Fruit fly (Drosophila melanogaster) Kc167 (cell line): Measurements from ENCODE around the gene Gp93.

Experiments used
- Myc ChIP-seq: fragments of >200 bp; optimal IDR thresholded peaks from 2 replicates; lab custom pipeline; 2017; ENCODE audit warnings: missing external identifiers
- Sin3A ChIP-seq: fragments of >200 bp; optimal IDR thresholded peaks from 2 replicates; lab custom pipeline; 2018; ENCODE audit warnings: missing external identifiers
- h ChIP-seq: fragments of >200 bp; optimal IDR thresholded peaks from 3 replicates; lab custom pipeline; 2018; ENCODE audit warnings: missing external identifiers
- insv ChIP-seq: fragments of >200 bp; optimal IDR thresholded peaks from 3 replicates; lab custom pipeline; 2018; ENCODE audit warnings: missing external identifiers
- psq ChIP-seq: fragments of >200 bp; optimal IDR thresholded peaks from 2 replicates; lab custom pipeline; 2017; ENCODE audit warnings: missing external identifiers
- ttk ChIP-seq: sonication (Bioruptor generic); optimal IDR thresholded peaks from 2 replicates; lab custom pipeline; 2017; ENCODE audit warnings: missing external identifiers

Gp93 gene

dm6 chr3R:27948421-27948906 lies at the start of gene Gp93:
Gene Gp93 (plus strand): TSS chr3R:27948711.
- TF ChIP-seq Myc (no peak), psq (lab: Kevin White, UChicago) (no peak), Sin3A (lab: Kevin White, UChicago) (no peak), ttk (lab: Kevin White, UChicago) (no peak), h (lab: Kevin White, UChicago) (no peak), insv (lab: Kevin White, UChicago) (no peak)

DNA sequence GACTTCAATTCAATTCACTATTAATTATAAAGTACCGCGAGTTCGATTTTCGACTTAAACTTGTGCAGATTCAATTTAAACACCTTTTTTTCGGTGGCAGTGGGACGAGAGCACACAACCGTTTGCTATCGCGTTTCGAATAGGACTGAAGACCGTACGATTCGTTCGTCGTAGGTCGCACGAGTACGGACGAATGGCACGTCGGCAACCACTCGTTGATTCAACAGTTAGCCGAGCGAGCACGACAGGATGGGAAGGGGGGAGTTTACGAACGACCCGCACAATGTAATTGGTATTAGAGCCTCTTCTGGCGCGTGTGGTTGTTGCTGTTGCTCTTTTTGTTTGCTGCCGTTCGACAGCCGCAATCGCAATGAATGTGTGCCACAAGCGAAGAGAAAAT lies 42.8 kb upstream of the Gp93 start, which contains the start of gene CG34353:
Gene CG34353, minus strand, starts transcription at position 149 of the 400 bp plus-strand sequence.
- TF ChIP-seq insv (lab: Kevin White, UChicago) (no peak), Myc (no peak), h (lab: Kevin White, UChicago) (no peak), Sin3A (lab: Kevin White, UChicago) (no peak)

DNA sequence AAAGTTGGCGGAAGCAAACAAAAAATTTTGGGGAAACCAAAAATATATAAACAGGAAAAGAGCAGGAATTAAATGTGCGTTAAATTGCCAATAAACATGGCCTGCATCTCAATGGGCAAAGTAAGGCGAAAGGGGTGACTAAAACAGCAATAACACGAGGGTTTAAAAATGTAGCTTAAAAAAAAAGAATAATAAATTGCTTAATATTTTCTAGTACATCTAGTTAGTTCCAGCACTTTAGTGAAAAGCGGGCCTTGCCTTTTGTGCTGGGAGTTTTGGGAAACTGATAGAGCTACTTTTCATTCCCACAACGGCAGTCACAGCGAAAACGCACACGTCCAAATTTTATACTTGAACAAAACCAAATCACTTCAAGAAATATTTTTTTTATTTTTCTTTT lies 36.4 kb upstream of the Gp93 start, which contains the start of gene mil:
Gene mil, plus strand, starts transcription at position 301 of the 400 bp plus-strand sequence.
- TF ChIP-seq psq (lab: Kevin White, UChicago) (no peak), ttk (lab: Kevin White, UChicago) (no peak), h (lab: Kevin White, UChicago) (no peak), insv (lab: Kevin White, UChicago) (no peak), Myc (no peak), Sin3A (lab: Kevin White, UChicago) (no peak)

dm6 chr3R:27916355-27917019 lies 32.0 kb upstream of the Gp93 start, which contains the start of the genes CG5003 and mRpS22:
Gene CG5003 (minus strand): TSS chr3R:27916516.
Gene mRpS22 (plus strand): TSS chr3R:27916908.
- TF ChIP-seq h (lab: Kevin White, UChicago) (no peak), ttk (lab: Kevin White, UChicago) (no peak), Myc (no peak), psq (lab: Kevin White, UChicago) (no peak), Sin3A (lab: Kevin White, UChicago) (no peak)

DNA sequence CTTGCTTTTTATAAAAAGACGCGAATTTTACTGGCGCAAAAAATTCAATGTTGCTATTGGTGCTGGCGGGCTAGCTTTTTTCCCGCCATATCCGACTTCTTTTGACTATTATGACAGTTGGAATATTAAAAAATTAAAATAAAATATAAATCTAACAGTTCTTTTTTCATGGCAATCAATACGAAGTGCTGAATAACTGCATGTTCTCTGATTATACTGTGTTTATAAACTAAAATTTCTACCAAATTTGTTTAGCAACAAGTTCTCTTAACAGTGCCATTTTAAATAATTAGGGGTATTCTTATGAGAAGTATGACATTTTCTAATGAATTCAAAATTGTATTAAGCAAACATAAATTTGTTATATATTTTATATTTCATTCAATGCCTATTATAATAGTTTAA lies 29.1 kb upstream of the Gp93 start, which contains the start of gene Boh1:
Gene Boh1, minus strand, starts transcription at position 76 of the 405 bp plus-strand sequence.
- TF ChIP-seq Myc (no peak), Sin3A (lab: Kevin White, UChicago) (no peak), ttk (lab: Kevin White, UChicago) (no peak), psq (lab: Kevin White, UChicago) (no peak), h (lab: Kevin White, UChicago) (no peak), insv (lab: Kevin White, UChicago) (no peak)

DNA sequence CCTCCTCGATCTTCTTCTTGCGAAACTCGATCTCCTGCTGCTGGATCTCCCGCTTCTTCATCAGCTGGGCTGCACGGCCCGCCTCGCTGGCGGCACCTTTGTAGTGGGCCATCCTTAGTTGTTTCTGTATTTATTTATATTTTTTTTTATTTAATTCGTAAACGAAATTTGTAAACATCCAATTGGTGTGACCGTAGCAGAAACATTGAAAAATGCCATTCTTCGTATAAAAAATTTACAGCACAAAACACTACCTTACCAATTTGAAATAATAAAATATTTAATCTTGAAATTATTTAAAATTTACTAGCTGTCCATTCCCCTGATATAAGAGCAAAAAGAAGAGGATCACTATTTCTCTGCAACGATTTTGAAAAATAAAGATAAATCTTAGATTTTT lies 27.6 kb upstream of the Gp93 start, which contains the start of gene CG12259:
Gene CG12259, minus strand, starts transcription at position 207 of the 400 bp plus-strand sequence.
- no peak for TF ChIP-seq insv (lab: Kevin White, UChicago)
- TF ChIP-seq ttk (lab: Kevin White, UChicago) = no peak
- no peak for TF ChIP-seq psq (lab: Kevin White, UChicago)
- TF ChIP-seq Myc = no peak
- no peak for TF ChIP-seq h (lab: Kevin White, UChicago)
- TF ChIP-seq Sin3A (lab: Kevin White, UChicago) = no peak

- TF ChIP-seq ttk (lab: Kevin White, UChicago) = no peak
These were observed 26.4 kb upstream of the Gp93 start, which contains the start of gene BCAS2 for dm6 chr3R:27921982-27922672. Gene BCAS2 (minus strand): TSS chr3R:27922356.

DNA sequence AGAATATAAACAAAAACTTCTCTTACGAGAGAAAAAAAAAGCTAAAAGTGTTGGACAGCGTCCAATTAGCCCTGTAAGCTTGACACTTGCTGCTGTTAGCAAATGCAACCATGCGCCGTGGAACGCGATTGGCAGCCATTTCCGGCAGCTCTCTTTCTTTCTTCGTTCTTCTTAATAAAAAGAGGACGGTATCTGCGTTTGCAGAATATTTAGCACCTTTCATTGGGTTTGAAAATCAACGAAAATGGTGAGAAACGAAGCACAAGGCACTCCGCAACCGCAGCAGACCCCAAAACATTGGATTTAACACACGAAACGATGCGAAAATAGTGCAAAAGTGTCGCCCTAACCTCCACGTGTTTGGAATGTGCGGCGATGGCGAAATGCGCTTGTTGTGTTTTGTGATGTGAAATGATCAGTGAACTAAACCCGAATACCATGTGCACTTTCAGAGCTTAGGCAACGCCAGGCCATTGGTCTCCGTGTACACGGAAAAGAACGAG lies 25.8 kb upstream of the Gp93 start, which contains the start of gene RpL4:
Gene RpL4, plus strand, starts transcription at position 149 of the 503 bp plus-strand sequence.
- TF ChIP-seq insv (lab: Kevin White, UChicago) (no peak), Sin3A (lab: Kevin White, UChicago) (no peak), ttk (lab: Kevin White, UChicago) (no peak), psq (lab: Kevin White, UChicago) (no peak), Myc (no peak)

DNA sequence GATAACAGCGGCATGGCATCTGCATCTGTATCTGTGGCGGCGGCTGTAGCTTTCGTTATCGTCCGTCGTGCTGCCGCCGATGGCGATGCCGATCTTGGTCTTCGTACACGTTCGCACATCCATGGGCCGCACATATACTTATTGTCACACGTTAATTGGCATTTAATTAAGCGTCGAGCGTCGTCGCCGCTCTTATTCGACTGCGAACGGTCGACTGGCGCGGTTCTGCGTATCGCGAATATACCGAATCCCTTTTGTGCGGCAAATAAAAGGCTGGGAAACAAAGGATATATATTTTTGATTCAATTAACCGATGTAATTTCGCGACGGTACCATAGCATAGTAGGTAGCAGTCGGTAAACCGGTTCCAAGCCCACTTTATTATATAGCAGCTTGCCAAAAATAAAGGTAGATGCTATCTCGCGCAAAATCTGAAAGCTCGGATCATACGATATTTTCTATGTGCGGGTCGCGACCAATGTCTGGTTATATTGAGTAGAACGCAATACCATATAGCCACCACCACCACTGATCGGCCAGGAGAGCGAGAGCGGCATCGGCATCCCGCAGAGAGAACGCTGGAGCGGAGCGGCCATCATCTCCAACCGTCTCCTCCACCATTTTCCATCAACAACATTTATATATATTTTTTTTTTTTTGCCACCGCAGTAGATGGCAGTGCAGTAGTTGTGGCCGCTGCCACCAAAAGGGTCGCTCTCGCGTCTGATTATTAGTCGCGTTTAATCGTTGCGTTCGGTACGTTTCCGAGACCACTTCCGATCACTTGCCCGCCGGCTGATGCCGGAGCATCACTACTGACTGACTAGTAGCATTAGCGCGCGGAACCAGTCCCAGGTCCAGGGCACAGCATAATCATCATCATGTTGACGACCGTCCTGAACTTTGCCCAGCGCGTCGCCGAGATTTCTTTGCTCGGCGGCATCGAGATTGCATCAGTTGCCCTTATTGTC lies 23.2 kb upstream of the Gp93 start, which contains the start of gene mino:
Gene mino, plus strand, starts transcription at position 192 of the 971 bp plus-strand sequence.
- TF ChIP-seq psq (lab: Kevin White, UChicago) (no peak), h (lab: Kevin White, UChicago) (no peak), Sin3A (lab: Kevin White, UChicago) (no peak), Myc (no peak), insv (lab: Kevin White, UChicago) (no peak), ttk (lab: Kevin White, UChicago) (no peak)

DNA sequence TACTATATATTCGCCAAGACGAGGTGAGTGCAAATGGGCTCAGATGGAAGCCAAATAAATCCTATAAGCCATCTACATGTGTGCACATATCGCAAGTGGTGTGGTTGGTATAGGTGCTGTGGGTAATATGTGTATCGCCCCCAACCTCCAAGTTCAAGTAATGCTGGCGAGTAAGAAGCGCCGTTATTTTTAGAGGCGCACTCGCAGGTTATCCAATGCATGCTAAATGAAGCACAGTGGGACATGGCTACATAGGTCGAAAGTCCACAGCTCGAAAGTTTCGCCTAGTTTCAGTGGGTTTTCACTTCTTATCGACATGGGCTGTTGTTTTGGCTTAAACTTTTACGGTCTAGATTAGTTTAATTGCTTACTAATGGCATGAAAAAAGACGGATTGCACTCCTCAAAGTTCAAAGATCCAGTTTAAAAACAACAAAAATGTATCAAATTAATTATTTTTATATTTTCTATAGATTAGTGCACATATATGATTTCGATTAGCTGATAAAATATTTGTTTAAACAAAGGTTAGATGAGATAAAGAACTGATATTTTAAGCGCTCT lies 22.5 kb upstream of the Gp93 start:
- no peak for TF ChIP-seq Sin3A (lab: Kevin White, UChicago)
- TF ChIP-seq psq (lab: Kevin White, UChicago) = no peak
- TF ChIP-seq insv (lab: Kevin White, UChicago) = no peak
- TF ChIP-seq Myc = no peak
- TF ChIP-seq ttk (lab: Kevin White, UChicago) = no peak
- no peak for TF ChIP-seq h (lab: Kevin White, UChicago)
